Fruit fly (Drosophila melanogaster): ENCODE results near the gene Xport-A.

Xport-A gene

dm6 chr3R:19875118-19875887 is 39.9 kb downstream of the Xport-A start, which contains the start of gene Mrp5 (continued):
- TF ChIP-seq stwl (tag; optimal IDR thresholded peaks at IDR 0.05) (no peak), ranshi (GFP tag; IDR thresholded peaks at IDR 0.05) (peak; percentile 48; the same call in 1 of the 2 replicates)

- TF ChIP-seq CG34376 (GFP tag; optimal IDR thresholded peaks at IDR 0.05), result peak; percentile 31
- peak; percentile 49 for TF ChIP-seq CG13296 (GFP tag; optimal IDR thresholded peaks at IDR 0.05)
- TF ChIP-seq hkb (optimal IDR thresholded peaks at IDR 0.05), result no peak
- TF ChIP-seq hkb (GFP tag; IDR thresholded peaks at IDR 0.05), result 0 out of 2 replicates have a peak, but pooled peaks have one; percentile 21
- 0 out of 4 replicates have a peak, but pooled peaks have one; percentile 55 for TF ChIP-seq chinmo (GFP tag; IDR thresholded peaks at IDR 0.05; ENCODE audit: partially characterized antibody)
- TF ChIP-seq vnd (GFP tag; IDR thresholded peaks at IDR 0.05; ENCODE audit: partially characterized antibody), result peak; percentile 16; the same call in 1 of the 3 replicates
- peak; percentile 56 for TF ChIP-seq Fer1 (GFP tag; optimal IDR thresholded peaks at IDR 0.05)
- peak; percentile 55 for TF ChIP-seq mirr (GFP tag; optimal IDR thresholded peaks at IDR 0.05)
- TF ChIP-seq CG10543 (GFP tag; optimal IDR thresholded peaks at IDR 0.05), result peak; percentile 13
- peak; percentile 76 for TF ChIP-seq exex (tag; optimal IDR thresholded peaks at IDR 0.05)
- TF ChIP-seq Hey (tag; optimal IDR thresholded peaks at IDR 0.05), result peak; percentile 32
- TF ChIP-seq CG30431 (GFP tag; optimal IDR thresholded peaks at IDR 0.05), result no peak
- TF ChIP-seq Med (GFP tag), result peak; percentile 18
- peak; percentile 4 for TF ChIP-seq CG18599 (GFP tag; optimal IDR thresholded peaks at IDR 0.05)
- TF ChIP-seq klu (GFP tag; IDR thresholded peaks at IDR 0.05), result no peak
- TF ChIP-seq Elba2 (GFP tag; optimal IDR thresholded peaks at IDR 0.05), result no peak
- peak; percentile 29 for TF ChIP-seq grn (GFP tag; optimal IDR thresholded peaks at IDR 0.05)
- TF ChIP-seq odd (GFP tag; optimal IDR thresholded peaks at IDR 0.05), result peak; percentile 42
- TF ChIP-seq sima (GFP tag; optimal IDR thresholded peaks at IDR 0.05), result no peak
- TF ChIP-seq CrebB (tag; optimal IDR thresholded peaks at IDR 0.05), result peak; percentile 5
- peak in 1 of 2 experiments; percentile 11 for TF ChIP-seq Pdp1 (GFP tag; optimal IDR thresholded peaks at IDR 0.05)
- no peak for TF ChIP-seq Sox102F (GFP tag; optimal IDR thresholded peaks at IDR 0.05)
- peak; percentile 43 for TF ChIP-seq lab (GFP tag; optimal IDR thresholded peaks at IDR 0.05)
- no peak for TF ChIP-seq wek (GFP tag; optimal IDR thresholded peaks at IDR 0.05)
- no peak for TF ChIP-seq aop (GFP tag; IDR thresholded peaks at IDR 0.05)
- TF ChIP-seq Scr (GFP tag; IDR thresholded peaks at IDR 0.05; ENCODE audit: partially characterized antibody), result no peak
- no peak for TF ChIP-seq otp (GFP tag; IDR thresholded peaks at IDR 0.05)
- peak; percentile 47 for TF ChIP-seq Deaf1 (tag; optimal IDR thresholded peaks at IDR 0.05)
These were observed 42.0 kb downstream of the Xport-A start for dm6 chr3R:19873102-19873737.

Data from whole organism, embryonic.